Worm (Caenorhabditis elegans): ENCODE results near the gene hsd-3.

- TF ChIP-seq nfya-1 (tag; optimal IDR thresholded peaks at IDR 0.05): no peak
- TF ChIP-seq ttx-3 (tag; optimal IDR thresholded peaks at IDR 0.05): no peak
These were observed 37.0 kb upstream of the hsd-3 start for ce11 chrX:4972039-4972581.

Measured in whole organism, late embryonic.